Fruit fly (Drosophila melanogaster) S2 (cell line): ENCODE results near the gene CG3527.

Source experiments
- CG8478 ChIP-seq: fragments of >200 bp; optimal IDR thresholded peaks from 2 replicates; lab custom pipeline; 2018
- CTCF ChIP-seq, 2 experiments: fragments of >200 bp; optimal IDR thresholded peaks; 2 replicates each; lab custom pipeline; 2018

The CG3527 gene

DNA sequence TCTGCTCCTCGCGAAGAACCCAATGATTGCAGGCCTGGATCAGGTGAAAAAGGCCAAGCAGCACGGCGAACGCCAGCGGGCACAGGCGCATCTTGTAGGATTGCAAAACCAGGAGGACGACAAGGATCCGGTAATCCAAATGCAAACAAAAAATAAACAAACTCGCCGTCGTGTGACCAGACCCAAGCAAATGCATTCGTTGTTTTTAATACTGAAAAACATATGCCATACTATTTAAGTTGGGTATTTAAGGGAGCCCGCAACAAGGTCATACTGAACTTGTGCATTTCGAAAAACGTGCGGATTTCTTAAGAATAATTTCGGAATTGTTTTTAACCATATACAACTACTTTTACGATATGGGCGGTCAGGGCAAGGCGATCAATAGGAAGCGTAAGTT lies at the start of gene CG3527, which contains the start of gene CG11436:
TSS of gene CG3527 (plus strand) at position 257 of the 400 bp plus-strand sequence.
TSS of gene CG11436 (minus strand) at position 162 of the 400 bp plus-strand sequence.
- TF ChIP-seq CG8478 (lab: Kevin White, UChicago) (no peak), CTCF (optimal IDR thresholded peaks at IDR 0.05; lab: Kevin White, UChicago) (peak in 1 of 2 experiments; percentile 15)

DNA sequence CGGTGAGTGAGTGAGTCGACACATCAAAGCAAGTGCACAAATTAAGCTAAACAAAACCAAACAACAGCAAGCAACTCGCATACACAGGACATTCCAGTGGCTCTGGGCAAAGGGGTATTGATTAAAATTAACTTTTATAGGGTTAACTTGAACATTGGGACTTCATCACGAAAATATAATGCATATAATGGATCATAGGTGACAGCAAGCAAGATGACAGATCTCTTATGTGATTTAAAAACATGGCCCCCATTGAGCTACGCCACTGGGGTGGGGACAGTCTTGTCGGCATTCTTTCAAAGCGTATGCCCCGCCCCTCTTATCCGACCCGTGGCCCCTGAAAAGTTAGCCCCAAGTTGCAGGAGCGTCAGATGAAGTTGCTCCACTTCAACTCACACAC lies 48.2 kb upstream of the CG3527 start:
- TF ChIP-seq CTCF (optimal IDR thresholded peaks at IDR 0.05; lab: Kevin White, UChicago) (no peak), CG8478 (lab: Kevin White, UChicago) (no peak)

DNA sequence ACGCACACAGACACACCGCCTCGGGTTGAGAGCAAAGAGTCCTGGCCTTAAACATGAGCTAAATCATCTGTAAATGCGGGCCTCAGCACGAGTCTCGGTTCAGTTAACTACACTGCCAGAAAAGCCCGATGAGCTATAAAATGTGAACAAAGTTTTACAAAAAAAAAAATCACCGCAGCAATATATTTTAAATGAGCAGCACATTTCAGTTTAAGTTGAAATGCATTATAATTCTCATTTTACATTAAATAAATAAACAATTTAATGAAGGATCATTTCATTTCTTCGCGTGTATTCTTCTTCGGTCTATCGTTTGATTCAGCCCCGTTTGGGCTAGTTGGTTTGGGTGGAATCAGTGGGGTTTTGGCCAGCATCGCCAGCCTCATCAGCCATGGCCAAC lies 46.5 kb upstream of the CG3527 start:
- no peak for TF ChIP-seq CTCF (optimal IDR thresholded peaks at IDR 0.05; lab: Kevin White, UChicago)
- TF ChIP-seq CG8478 (lab: Kevin White, UChicago): no peak

DNA sequence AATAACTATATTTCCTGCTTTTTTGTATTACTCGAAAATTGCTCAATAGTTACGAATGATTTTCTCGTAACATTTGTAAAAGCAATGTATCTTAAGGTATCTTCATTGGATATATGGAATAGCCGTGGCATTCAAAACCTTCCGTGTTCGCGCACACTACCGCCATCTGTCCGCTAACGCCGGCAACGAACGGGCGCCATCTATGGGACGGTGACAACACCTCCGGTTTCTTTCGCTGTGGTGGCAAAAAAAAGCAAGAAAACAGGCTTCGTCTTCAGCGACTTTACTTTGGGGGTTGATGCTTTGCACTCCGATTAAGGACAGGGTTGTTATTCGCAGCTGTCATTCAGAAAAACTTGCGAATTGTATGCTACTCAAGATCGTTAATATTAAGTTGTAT lies 44.7 kb upstream of the CG3527 start:
- TF ChIP-seq CG8478 (lab: Kevin White, UChicago) (no peak), CTCF (optimal IDR thresholded peaks at IDR 0.05; lab: Kevin White, UChicago) (peak; percentile 95 to 98)

DNA sequence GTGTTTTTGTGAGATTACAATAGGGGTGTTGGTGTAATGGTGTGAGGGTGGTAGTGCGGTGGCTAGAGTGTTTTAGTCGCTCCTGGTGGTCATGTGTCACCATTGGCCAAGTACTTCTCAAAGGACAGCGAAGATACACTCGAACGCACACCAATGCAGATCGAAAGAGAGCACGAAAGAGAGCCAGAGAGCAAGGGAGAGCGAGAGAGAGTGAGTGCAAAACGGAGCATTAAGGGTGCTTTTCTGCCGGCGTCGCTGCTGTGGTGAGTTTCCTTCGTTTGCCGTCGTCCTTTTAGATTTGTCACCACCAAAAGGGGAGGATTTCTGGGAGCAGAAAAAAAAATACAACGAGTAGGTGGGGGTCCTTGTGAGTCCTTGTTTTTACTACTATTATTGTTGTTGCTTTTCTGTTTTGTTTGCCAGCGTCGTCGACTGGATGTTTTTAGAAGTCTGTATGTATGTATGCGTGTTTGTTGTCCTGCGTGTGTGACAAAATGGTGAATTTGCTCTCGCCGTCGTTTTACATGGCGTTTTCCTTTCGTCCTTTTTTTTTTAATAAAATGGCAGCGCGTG lies 43.6 kb upstream of the CG3527 start:
- peak in 1 of 2 experiments; percentile 27 for TF ChIP-seq CTCF (optimal IDR thresholded peaks at IDR 0.05; lab: Kevin White, UChicago)
- TF ChIP-seq CG8478 (lab: Kevin White, UChicago): no peak

dm6 chrX:4511575-4511974 lies 40.2 kb upstream of the CG3527 start:
- TF ChIP-seq CG8478 (lab: Kevin White, UChicago) (no peak), CTCF (optimal IDR thresholded peaks at IDR 0.05; lab: Kevin White, UChicago) (peak; percentile 51 to 52)

dm6 chrX:4520879-4521278 lies 30.9 kb upstream of the CG3527 start:
- TF ChIP-seq CG8478 (lab: Kevin White, UChicago) (no peak), CTCF (optimal IDR thresholded peaks at IDR 0.05; lab: Kevin White, UChicago) (no peak)

DNA sequence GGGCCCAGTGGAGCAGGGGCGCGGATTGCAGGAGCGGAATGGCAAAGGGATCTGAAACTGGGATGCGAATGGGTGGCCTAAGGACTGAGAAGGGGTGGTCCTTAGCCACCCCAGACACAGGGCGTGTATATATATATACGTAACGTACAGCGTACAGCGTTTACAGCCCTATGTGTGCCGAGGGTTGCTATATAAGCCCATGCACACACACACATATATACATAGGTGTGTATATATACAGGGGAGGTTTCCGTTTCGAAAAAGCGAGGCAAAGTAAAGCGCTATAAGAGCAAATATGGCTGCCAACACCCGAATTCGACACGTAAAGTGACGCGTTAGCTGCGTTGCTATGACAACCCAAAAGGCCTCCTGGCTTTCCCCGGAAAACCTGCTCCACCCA lies 25.0 kb upstream of the CG3527 start:
- no peak for TF ChIP-seq CTCF (optimal IDR thresholded peaks at IDR 0.05; lab: Kevin White, UChicago)

DNA sequence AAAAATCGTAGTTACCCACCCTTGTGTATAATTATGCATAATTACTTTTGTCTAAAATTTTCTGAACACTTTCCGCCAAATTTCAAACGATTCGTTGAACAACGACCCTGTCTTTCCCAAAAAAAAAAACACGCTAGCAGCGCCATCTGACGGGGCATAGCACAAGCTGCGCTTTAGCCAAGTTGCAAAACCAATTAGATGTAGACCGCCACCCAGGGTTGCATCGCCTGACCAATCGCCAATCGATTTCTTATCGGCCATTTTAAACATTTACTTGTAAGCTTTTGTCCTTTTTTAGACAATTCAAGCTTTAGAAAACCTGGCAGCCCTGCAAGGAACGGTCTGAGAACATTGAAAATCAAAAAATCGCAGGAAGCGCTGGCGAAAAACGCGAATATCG lies 21.9 kb upstream of the CG3527 start, which contains the start of gene CG3556:
TSS of gene CG3556 (plus strand) at position 323 of the 400 bp plus-strand sequence.
- TF ChIP-seq CTCF (optimal IDR thresholded peaks at IDR 0.05; lab: Kevin White, UChicago) (peak; percentile 97), CG8478 (lab: Kevin White, UChicago) (no peak)

DNA sequence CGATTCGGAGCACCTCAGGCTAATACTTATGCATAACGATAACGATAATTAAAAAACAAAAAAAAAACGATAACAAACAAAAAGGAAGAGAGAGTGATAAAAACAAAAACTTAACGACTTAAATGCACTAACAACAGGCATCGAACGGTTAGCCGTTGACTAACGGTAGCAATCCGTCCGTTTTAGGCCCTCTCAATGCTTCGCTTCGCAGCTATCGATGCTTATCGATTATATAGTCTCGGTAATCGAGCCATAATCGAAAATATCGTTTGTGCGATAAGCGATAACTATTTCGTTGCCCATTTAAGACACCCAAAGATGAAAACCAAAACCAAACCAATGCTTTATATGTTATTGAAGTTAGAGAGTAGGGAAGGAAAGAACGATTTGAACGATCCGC lies 17.8 kb upstream of the CG3527 start:
- TF ChIP-seq CTCF (optimal IDR thresholded peaks at IDR 0.05; lab: Kevin White, UChicago): no peak
- no peak for TF ChIP-seq CG8478 (lab: Kevin White, UChicago)

DNA sequence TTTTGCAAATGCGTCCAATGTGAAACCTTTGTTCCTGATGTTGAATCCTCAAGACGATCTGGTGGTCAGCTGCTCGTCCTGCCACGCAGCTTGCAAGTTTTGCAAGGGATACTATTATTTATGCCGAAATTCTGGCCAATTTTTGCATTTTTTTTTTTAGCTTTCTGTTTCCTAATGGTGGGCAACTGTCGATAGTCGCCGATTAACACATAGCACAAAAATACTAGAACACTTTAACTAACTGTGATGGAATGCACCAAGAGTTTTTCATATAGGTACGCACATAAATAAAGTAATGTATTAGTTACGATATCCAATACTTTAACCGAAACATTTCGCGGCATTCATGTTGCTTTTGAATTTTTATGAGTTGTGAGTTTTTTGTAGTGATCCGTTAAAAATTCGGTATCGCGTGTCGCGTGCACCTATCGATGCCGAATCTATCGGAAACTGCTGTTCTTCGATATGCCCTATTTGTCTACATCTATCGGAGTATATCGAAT lies 11.3 kb upstream of the CG3527 start, which contains the start of the genes rb and CHOp24:
TSS of gene rb (minus strand) at position 197 of the 503 bp plus-strand sequence.
TSS of gene CHOp24 (plus strand) at position 479 of the 503 bp plus-strand sequence.
- TF ChIP-seq CTCF (optimal IDR thresholded peaks at IDR 0.05; lab: Kevin White, UChicago) (no peak), CG8478 (lab: Kevin White, UChicago) (no peak)

DNA sequence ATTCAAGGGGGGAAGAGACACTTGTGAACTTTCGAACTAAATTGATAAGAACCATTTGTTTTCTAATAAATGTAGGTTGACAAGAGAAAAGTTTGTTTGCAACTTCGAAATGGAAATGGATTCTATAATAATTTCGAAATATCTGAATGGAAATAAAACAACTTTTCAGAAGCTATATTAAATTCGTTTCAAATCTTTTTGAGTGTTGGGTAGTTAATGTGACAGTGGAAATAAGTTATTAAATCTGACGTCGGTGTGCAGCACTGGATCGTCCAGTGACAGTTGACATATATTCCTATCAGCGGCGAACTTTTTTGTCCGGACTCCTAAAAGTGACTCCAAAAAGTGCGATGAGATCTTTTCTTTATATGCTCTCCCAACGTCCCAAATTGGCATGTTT lies 9.4 kb upstream of the CG3527 start, which contains the start of gene CG3568:
TSS of gene CG3568 (plus strand) at position 278 of the 400 bp plus-strand sequence.
- TF ChIP-seq CTCF (optimal IDR thresholded peaks at IDR 0.05; lab: Kevin White, UChicago) (no peak), CG8478 (lab: Kevin White, UChicago) (no peak)

- TF ChIP-seq CG8478 (lab: Kevin White, UChicago) (no peak), CTCF (optimal IDR thresholded peaks at IDR 0.05; lab: Kevin White, UChicago) (no peak)
These were observed 3.1 kb upstream of the CG3527 start, which contains the start of the genes Usf and CG15912 for dm6 chrX:4548611-4549120. Gene Usf (minus strand): TSS chrX:4548794. Gene CG15912 (plus strand): TSS chrX:4549070.

- peak; percentile 95 to 97 for TF ChIP-seq CTCF (optimal IDR thresholded peaks at IDR 0.05; lab: Kevin White, UChicago)
- TF ChIP-seq CG8478 (lab: Kevin White, UChicago): no peak
These were observed 2.2 kb downstream of the CG3527 start, which contains the start of gene CG11444 for dm6 chrX:4553999-4554398. Gene CG11444 (minus strand): TSS chrX:4554398.

DNA sequence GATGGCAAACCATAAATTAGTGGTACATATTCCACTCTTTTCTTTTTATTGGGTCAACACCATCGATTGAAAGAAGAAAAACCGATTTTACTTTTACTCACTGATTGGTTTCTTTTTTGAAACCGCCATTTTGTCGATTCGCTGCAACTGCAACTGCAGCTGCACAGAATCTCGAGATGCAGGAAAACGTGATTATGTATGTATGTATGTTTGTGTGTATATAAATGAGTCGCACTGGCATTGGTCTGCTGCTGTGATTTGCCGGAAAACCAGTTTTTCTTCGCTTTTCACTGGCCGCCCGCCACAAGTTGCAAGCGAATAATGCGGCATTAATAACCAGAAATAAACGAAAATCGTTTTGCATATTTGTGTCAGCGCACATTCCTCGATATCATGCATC lies 2.9 kb downstream of the CG3527 start:
- TF ChIP-seq CG8478 (lab: Kevin White, UChicago) (no peak), CTCF (optimal IDR thresholded peaks at IDR 0.05; lab: Kevin White, UChicago) (no peak)
